In the genomic region with DNA sequence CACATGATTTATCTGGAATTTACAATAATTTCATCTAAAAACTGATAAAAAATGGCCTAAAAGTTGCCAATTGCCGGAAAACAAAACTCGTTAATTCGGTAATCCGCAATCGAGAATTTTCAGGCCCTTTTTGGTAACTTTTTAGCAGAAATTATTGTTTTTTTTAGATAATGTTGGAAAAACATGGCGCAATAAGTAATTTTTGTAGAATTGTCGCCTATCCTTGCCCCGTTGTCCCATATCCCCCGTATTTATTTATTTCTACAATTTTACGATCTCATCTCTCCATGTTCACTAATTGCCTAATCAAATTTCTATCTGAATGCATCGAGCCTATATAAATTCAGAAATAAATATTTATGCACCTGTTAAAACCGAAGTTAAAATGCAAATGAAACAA, we compare ENCODE assay signal across 2 worm cellular contexts.
A peak's percentile ranks its signal among the peaks of the same experiment; 100 is the strongest.
TF ChIP-seq lines count a peak whose summit lies in the region.

No protein-coding gene starts in this region.

TF ChIP-seq in whole organism, L4 larva, 104 proteins besides CTCF, POLR2A, EP300 and RAD21:
- TF ChIP-seq madf-5 (GFP tag; IDR thresholded peaks at IDR 0.05; lab: Robert Waterston, UW) (no peak), dmd-9 (GFP tag; IDR thresholded peaks at IDR 0.05; lab: Robert Waterston, UW) (no peak), hmg-1.1 (GFP tag; IDR thresholded peaks at IDR 0.05; lab: Robert Waterston, UW) (0 out of 2 replicates have a peak, but pooled peaks have one; percentile 19), gei-8 (GFP tag; optimal IDR thresholded peaks at IDR 0.05; lab: Kevin White, UChicago) (no peak), ceh-82 (tag; optimal IDR thresholded peaks at IDR 0.05; lab: Kevin White, UChicago) (no peak)

TF ChIP-seq in whole organism, young adult, 124 proteins besides CTCF, POLR2A, EP300 and RAD21:
- TF ChIP-seq snpc-1.1 (tag; optimal IDR thresholded peaks at IDR 0.05; lab: Kevin White, UChicago; ENCODE audit: insufficient read depth) (no peak), cebp-1 (GFP tag; IDR thresholded peaks at IDR 0.05; lab: Robert Waterston, UW) (no peak), cebp-1 (tag; optimal IDR thresholded peaks at IDR 0.05; lab: Kevin White, UChicago) (no peak), attf-3 (GFP tag; conservative IDR thresholded peaks at IDR 0.05; lab: Robert Waterston, UW) (no peak), hmg-20 (GFP tag; IDR thresholded peaks at IDR 0.05; lab: Robert Waterston, UW) (no peak), ztf-25 (GFP tag; IDR thresholded peaks at IDR 0.05; lab: Robert Waterston, UW) (no peak), madf-6 (GFP tag; IDR thresholded peaks at IDR 0.05; lab: Robert Waterston, UW) (0 out of 2 replicates have a peak, but pooled peaks have one; percentile 20), tbx-9 (tag; optimal IDR thresholded peaks at IDR 0.05; lab: Kevin White, UChicago; ENCODE audit: borderline replicate concordance) (no peak), nhr-120 (GFP tag; IDR thresholded peaks at IDR 0.05; lab: Robert Waterston, UW) (no peak), lin-54 (GFP tag; optimal IDR thresholded peaks at IDR 0.05; lab: Kevin White, UChicago) (no peak), fkh-3 (tag; optimal IDR thresholded peaks at IDR 0.05; lab: Kevin White, UChicago) (no peak), Y79H2A.3 (GFP tag; conservative IDR thresholded peaks at IDR 0.05; lab: Robert Waterston, UW) (0 out of 2 replicates have a peak, but pooled peaks have one; percentile 29), unc-130 (GFP tag; optimal IDR thresholded peaks at IDR 0.05; lab: Kevin White, UChicago) (no peak), ztf-22 (GFP tag; optimal IDR thresholded peaks at IDR 0.05; lab: Kevin White, UChicago) (no peak), repo-1 (tag; optimal IDR thresholded peaks at IDR 0.05; lab: Kevin White, UChicago) (no peak), him-1 (tag; optimal IDR thresholded peaks at IDR 0.05; lab: Kevin White, UChicago) (peak; percentile 92), madf-8 (GFP tag; conservative IDR thresholded peaks at IDR 0.05; lab: Robert Waterston, UW) (no peak), ztf-6 (GFP tag; IDR thresholded peaks at IDR 0.05; lab: Robert Waterston, UW) (no peak), madf-3 (GFP tag; IDR thresholded peaks at IDR 0.05; lab: Robert Waterston, UW) (no peak), B0035.1 (tag; optimal IDR thresholded peaks at IDR 0.05; lab: Kevin White, UChicago) (no peak), attf-5 (GFP tag; optimal IDR thresholded peaks at IDR 0.05; lab: Kevin White, UChicago) (no peak), athp-1 (tag; optimal IDR thresholded peaks at IDR 0.05; lab: Kevin White, UChicago) (peak; percentile 8), hrde-1 (tag; optimal IDR thresholded peaks at IDR 0.05; lab: Kevin White, UChicago; ENCODE audit: borderline replicate concordance) (peak; percentile 14), F49E8.2 (tag; optimal IDR thresholded peaks at IDR 0.05; lab: Kevin White, UChicago; ENCODE audit: insufficient read depth) (no peak), lin-26 (GFP tag; IDR thresholded peaks at IDR 0.05; lab: Robert Waterston, UW) (no peak), hmg-1.2 (GFP tag; IDR thresholded peaks at IDR 0.05; lab: Robert Waterston, UW) (0 out of 2 replicates have a peak, but pooled peaks have one; percentile 17), ceh-27 (GFP tag; optimal IDR thresholded peaks at IDR 0.05; lab: Kevin White, UChicago) (no peak), rpc-1 (optimal IDR thresholded peaks at IDR 0.05; lab: Kevin White, UChicago) (no peak), rpc-1 (tag; optimal IDR thresholded peaks at IDR 0.05; lab: Kevin White, UChicago) (no peak), Y53G8AR.9 (GFP tag; conservative IDR thresholded peaks at IDR 0.05; lab: Robert Waterston, UW) (no peak), T26A5.8 (tag; optimal IDR thresholded peaks at IDR 0.05; lab: Kevin White, UChicago) (no peak), ama-1 (optimal IDR thresholded peaks at IDR 0.05; lab: Kevin White, UChicago) (no peak), ama-1 (GFP tag; optimal IDR thresholded peaks at IDR 0.05; lab: Kevin White, UChicago) (no peak), D2030.7 (GFP tag; IDR thresholded peaks at IDR 0.05; lab: Robert Waterston, UW) (no peak), C17E4.6 (GFP tag; IDR thresholded peaks at IDR 0.05; lab: Robert Waterston, UW) (no peak), lin-35 (GFP tag; optimal IDR thresholded peaks at IDR 0.05; lab: Kevin White, UChicago) (no peak), lag-1 (GFP tag; IDR thresholded peaks at IDR 0.05; lab: Robert Waterston, UW) (no peak), snpc-1.3 (tag; optimal IDR thresholded peaks at IDR 0.05; lab: Kevin White, UChicago; ENCODE audit: insufficient read depth) (peak; percentile 2)
